Worm (Caenorhabditis elegans) whole organism, late embryonic: Measurements from ENCODE around the gene C09H5.7.

Experiments
- C08G9.2 ChIP-seq: sonication (generic microtip); optimal IDR thresholded peaks from 2 replicates; lab custom pipeline; 2016; ENCODE audit warnings: mild to moderate bottlenecking, missing genetic modification characterization, moderate library complexity, missing compliant biosample characterization
- K09A11.1 ChIP-seq: sonication (generic microtip); optimal IDR thresholded peaks from 2 replicates; lab custom pipeline; 2017; ENCODE audit warnings: antibody characterized with exemption, mild to moderate bottlenecking, missing genetic modification characterization, missing compliant biosample characterization; ENCODE audit not compliant: insufficient read depth
- ahr-1 ChIP-seq: sonication (generic microtip); optimal IDR thresholded peaks from 2 replicates; lab custom pipeline; 2016; ENCODE audit warnings: missing genetic modification characterization, missing compliant biosample characterization
- ama-1 ChIP-seq: fragments of 150-350 bp; optimal IDR thresholded peaks from 2 replicates; lab custom pipeline; 2014
- ceh-14 ChIP-seq: sonication (generic microtip); optimal IDR thresholded peaks from 2 replicates; lab custom pipeline; 2016; ENCODE audit warnings: missing genotype, missing genetic modification characterization, missing compliant biosample characterization
- ceh-19 ChIP-seq: fragments of 200-800 bp; sonication (Bioruptor generic); optimal IDR thresholded peaks from 2 replicates; lab custom pipeline; 2018; ENCODE audit warnings: mild to moderate bottlenecking, missing genetic modification characterization, missing compliant biosample characterization
- ceh-2 ChIP-seq: sonication (generic microtip); optimal IDR thresholded peaks from 2 replicates; lab custom pipeline; 2016; ENCODE audit warnings: missing genotype, missing genetic modification characterization, missing compliant biosample characterization
- ceh-24 ChIP-seq: sonication (generic microtip); optimal IDR thresholded peaks from 2 replicates; lab custom pipeline; 2016; ENCODE audit warnings: mild to moderate bottlenecking, missing genetic modification characterization, missing compliant biosample characterization
- ceh-31 ChIP-seq: sonication (generic microtip); optimal IDR thresholded peaks from 2 replicates; lab custom pipeline; 2016; ENCODE audit warnings: missing genetic modification characterization, missing compliant biosample characterization
- ceh-45 ChIP-seq: fragments of 200-800 bp; sonication (Bioruptor generic); IDR thresholded peaks from 2 replicates; pipeline ENCODE4 v1.3.6; 2022; ENCODE audit warnings: missing genetic modification reagents, missing genetic modification characterization, missing compliant biosample characterization
- ceh-48 ChIP-seq: sonication (generic microtip); optimal IDR thresholded peaks from 2 replicates; lab custom pipeline; 2016; ENCODE audit warnings: missing genetic modification characterization, inconsistent platforms, missing compliant biosample characterization
- ceh-6 ChIP-seq: fragments of 200-800 bp; sonication (Bioruptor generic); optimal IDR thresholded peaks from 2 replicates; lab custom pipeline; 2018; ENCODE audit warnings: mild to moderate bottlenecking, missing genetic modification characterization, missing compliant biosample characterization
- ceh-9 ChIP-seq: sonication (generic microtip); optimal IDR thresholded peaks from 2 replicates; lab custom pipeline; 2016; ENCODE audit warnings: mild to moderate bottlenecking, missing genetic modification characterization, inconsistent platforms, missing compliant biosample characterization
- dve-1 ChIP-seq: sonication (generic microtip); optimal IDR thresholded peaks from 2 replicates; lab custom pipeline; 2017; ENCODE audit warnings: antibody characterized with exemption, mild to moderate bottlenecking, missing genetic modification characterization, missing compliant biosample characterization
- fax-1 ChIP-seq: sonication (generic microtip); optimal IDR thresholded peaks from 2 replicates; lab custom pipeline; 2016; ENCODE audit warnings: missing genotype, missing genetic modification characterization, missing compliant biosample characterization
- fkh-10 ChIP-seq: fragments of 150-350 bp; optimal IDR thresholded peaks from 2 replicates; lab custom pipeline; 2014; ENCODE audit warnings: missing biosample characterization, missing genetic modification reagents, missing genetic modification characterization
- gmeb-2 ChIP-seq: sonication (generic microtip); optimal IDR thresholded peaks from 2 replicates; lab custom pipeline; 2016; ENCODE audit warnings: missing genetic modification characterization, inconsistent platforms, missing compliant biosample characterization
- hlh-15 ChIP-seq: sonication (generic microtip); optimal IDR thresholded peaks from 2 replicates; lab custom pipeline; 2016; ENCODE audit warnings: missing genetic modification characterization, missing compliant biosample characterization
- hlh-8 ChIP-seq: sonication (generic microtip); optimal IDR thresholded peaks from 2 replicates; lab custom pipeline; 2016; ENCODE audit warnings: missing genotype, missing genetic modification characterization, missing compliant biosample characterization
- lin-11 ChIP-seq: fragments of 200-800 bp; sonication (Bioruptor generic); optimal IDR thresholded peaks from 2 replicates; lab custom pipeline; 2018; ENCODE audit warnings: mild to moderate bottlenecking, missing genetic modification characterization, missing compliant biosample characterization
- mec-3 ChIP-seq: sonication (generic microtip); optimal IDR thresholded peaks from 2 replicates; lab custom pipeline; 2016; ENCODE audit warnings: borderline replicate concordance, missing genetic modification characterization, missing compliant biosample characterization
- nfya-1 ChIP-seq: sonication (generic microtip); optimal IDR thresholded peaks from 2 replicates; lab custom pipeline; 2017; ENCODE audit warnings: missing genetic modification characterization, mild to moderate bottlenecking, missing compliant biosample characterization, antibody characterized with exemption, moderate library complexity
- nhr-11 ChIP-seq: fragments of 150-350 bp; optimal IDR thresholded peaks from 2 replicates; lab custom pipeline; 2014; ENCODE audit warnings: missing biosample characterization, missing genetic modification characterization
- nhr-232 ChIP-seq: sonication (generic microtip); optimal IDR thresholded peaks from 2 replicates; lab custom pipeline; 2016; ENCODE audit warnings: missing genetic modification characterization, missing compliant biosample characterization
- odd-2 ChIP-seq: sonication (generic microtip); optimal IDR thresholded peaks from 2 replicates; lab custom pipeline; 2017; ENCODE audit warnings: antibody characterized with exemption, mild to moderate bottlenecking, missing genetic modification characterization, missing compliant biosample characterization
- pag-3 ChIP-seq: sonication (generic microtip); optimal IDR thresholded peaks from 2 replicates; lab custom pipeline; 2016; ENCODE audit warnings: missing compliant biosample characterization, missing genetic modification characterization, borderline replicate concordance
- pha-2 ChIP-seq: sonication (generic microtip); optimal IDR thresholded peaks from 2 replicates; lab custom pipeline; 2017; ENCODE audit warnings: mild to moderate bottlenecking, missing genetic modification characterization, missing compliant biosample characterization
- pha-4 ChIP-seq: fragments of 150-350 bp; optimal IDR thresholded peaks from 2 replicates; lab custom pipeline; 2018; ENCODE audit warnings: missing biosample characterization, missing genetic modification reagents, missing genetic modification characterization
- pqm-1 ChIP-seq: sonication (generic microtip); optimal IDR thresholded peaks from 2 replicates; lab custom pipeline; 2016; ENCODE audit warnings: missing genetic modification characterization, missing compliant biosample characterization
- pros-1 ChIP-seq: fragments of 150-350 bp; optimal IDR thresholded peaks from 2 replicates; lab custom pipeline; 2014; ENCODE audit warnings: missing biosample characterization, missing genetic modification reagents, missing genetic modification characterization
- sox-4 ChIP-seq: sonication (generic microtip); optimal IDR thresholded peaks from 2 replicates; lab custom pipeline; 2017; ENCODE audit warnings: mild to moderate bottlenecking, missing genetic modification characterization, inconsistent platforms, missing compliant biosample characterization
- syd-9 ChIP-seq: sonication (generic microtip); optimal IDR thresholded peaks from 2 replicates; lab custom pipeline; 2016; ENCODE audit warnings: mild to moderate bottlenecking, missing genetic modification characterization, moderate library complexity, missing compliant biosample characterization
- ttx-3 ChIP-seq: sonication (generic microtip); optimal IDR thresholded peaks from 2 replicates; lab custom pipeline; 2016; ENCODE audit warnings: missing genetic modification reagents, missing genetic modification characterization, missing compliant biosample characterization
- unc-3 ChIP-seq, 2 experiments: fragments of 200-800 bp in 1 of 2; sonication (Bioruptor generic) in 1 of 2; sonication (generic microtip) in 1 of 2; conservative IDR thresholded peaks in 1 of 2; optimal IDR thresholded peaks in 1 of 2; 2 replicates each; pipeline versions ENCODE4 v1.3.6 to Lab custom; 2016 to 2022; ENCODE audit warnings: missing compliant biosample characterization in 2 of 2, missing genetic modification characterization in 2 of 2, missing genetic modification reagents in 1 of 2
- unc-55 ChIP-seq: sonication (generic microtip); optimal IDR thresholded peaks from 2 replicates; lab custom pipeline; 2017; ENCODE audit warnings: missing biosample characterization, missing genetic modification reagents, missing genetic modification characterization
- unc-86 ChIP-seq: sonication (generic microtip); optimal IDR thresholded peaks from 2 replicates; lab custom pipeline; 2016; ENCODE audit warnings: missing genetic modification characterization, missing compliant biosample characterization
- zip-5 ChIP-seq: sonication (generic microtip); optimal IDR thresholded peaks from 2 replicates; lab custom pipeline; 2016; ENCODE audit warnings: missing genetic modification characterization, missing compliant biosample characterization

C09H5.7 gene

ce11 chrV:8108670-8109069 is 23.6 kb upstream of the C09H5.7 start, which contains the start of gene myo-5:
TSS of gene myo-5 (plus strand) at chrV:8108970.
- no peak for TF ChIP-seq unc-55 (GFP tag; lab: Kevin White, UChicago)
- TF ChIP-seq pha-4, result no peak

ce11 chrV:8104473-8104872 is 19.4 kb upstream of the C09H5.7 start, which contains the start of gene srlf-16:
TSS of gene srlf-16 (plus strand) at chrV:8104773.
- TF ChIP-seq sox-4 (tag; lab: Kevin White, UChicago) (no peak), fkh-10 (GFP tag; lab: Kevin White, UChicago) (no peak), zip-5 (tag; lab: Kevin White, UChicago) (no peak), pag-3 (tag; lab: Kevin White, UChicago) (no peak), odd-2 (tag; lab: Kevin White, UChicago) (no peak), nhr-232 (tag; lab: Kevin White, UChicago) (no peak), pqm-1 (tag; lab: Kevin White, UChicago) (no peak), ama-1 (no peak), K09A11.1 (tag; lab: Kevin White, UChicago) (no peak), syd-9 (tag; lab: Kevin White, UChicago) (no peak), ceh-31 (tag; lab: Kevin White, UChicago) (no peak), dve-1 (tag; lab: Kevin White, UChicago) (no peak)

- TF ChIP-seq ceh-14 (tag; lab: Kevin White, UChicago) (no peak), pros-1 (no peak)
Measured at ce11 chrV:8102960-8103359, 17.9 kb upstream of the C09H5.7 start, which contains the start of gene str-90. TSS of gene str-90 (plus strand) at chrV:8103260.

ce11 chrV:8099306-8099705 is 14.3 kb upstream of the C09H5.7 start, which contains the start of gene sdz-23:
TSS of gene sdz-23 (plus strand) at chrV:8099606.
- TF ChIP-seq C08G9.2 (no peak), ceh-14 (tag; lab: Kevin White, UChicago) (no peak), ceh-9 (tag; lab: Kevin White, UChicago) (no peak), pha-4 (no peak), unc-86 (tag; lab: Kevin White, UChicago) (no peak), nfya-1 (tag; lab: Kevin White, UChicago) (no peak), ceh-6 (GFP tag; lab: Kevin White, UChicago) (no peak), ceh-48 (tag; lab: Kevin White, UChicago) (no peak), nhr-232 (tag; lab: Kevin White, UChicago) (no peak), pha-2 (tag; lab: Kevin White, UChicago) (no peak), lin-11 (tag; lab: Kevin White, UChicago) (no peak), mec-3 (tag; lab: Kevin White, UChicago) (no peak), hlh-8 (tag; lab: Kevin White, UChicago) (no peak), gmeb-2 (tag; lab: Kevin White, UChicago) (no peak), nhr-11 (no peak), ceh-19 (no peak), ceh-2 (tag; lab: Kevin White, UChicago) (no peak), ahr-1 (tag; lab: Kevin White, UChicago) (no peak)

ce11 chrV:8098239-8098638 is 13.2 kb upstream of the C09H5.7 start, which contains the start of gene str-145:
TSS of gene str-145 (minus strand) at chrV:8098339.
- TF ChIP-seq unc-3 (GFP tag; conservative IDR thresholded peaks at IDR 0.05; lab: Robert Waterston, UW) (no peak), unc-3 (tag; optimal IDR thresholded peaks at IDR 0.05; lab: Kevin White, UChicago) (no peak), ceh-31 (tag; lab: Kevin White, UChicago) (no peak), hlh-15 (tag; lab: Kevin White, UChicago) (no peak), K09A11.1 (tag; lab: Kevin White, UChicago) (no peak), fax-1 (tag; lab: Kevin White, UChicago) (no peak), odd-2 (tag; lab: Kevin White, UChicago) (no peak), hlh-8 (tag; lab: Kevin White, UChicago) (no peak), ttx-3 (tag; lab: Kevin White, UChicago) (no peak), unc-55 (GFP tag; lab: Kevin White, UChicago) (no peak), ama-1 (no peak), ceh-24 (no peak), ceh-45 (GFP tag; lab: Robert Waterston, UW) (no peak)
